Worm (Caenorhabditis elegans) whole organism, L3 larva: ENCODE measurements around the gene ifa-3.

ENCODE experiments used
- ZK546.5 ChIP-seq: sonication (generic microtip); optimal IDR thresholded peaks from 2 replicates; lab custom pipeline; 2017; ENCODE audit warnings: missing biosample characterization, missing genetic modification characterization
- ama-1 ChIP-seq: fragments of 150-350 bp; optimal IDR thresholded peaks from 2 replicates; lab custom pipeline; 2018
- ceh-9 ChIP-seq: sonication (generic microtip); optimal IDR thresholded peaks from 2 replicates; lab custom pipeline; 2018; ENCODE audit warnings: missing biosample characterization, missing genetic modification characterization
- elt-1 ChIP-seq: fragments of 150-350 bp; optimal IDR thresholded peaks from 2 replicates; lab custom pipeline; 2014; ENCODE audit warnings: missing biosample characterization, missing genetic modification characterization
- elt-2 ChIP-seq: sonication (generic microtip); optimal IDR thresholded peaks from 2 replicates; lab custom pipeline; 2016; ENCODE audit warnings: missing genetic modification reagents, mild to moderate bottlenecking, missing genetic modification characterization, missing compliant biosample characterization
- fkh-10 ChIP-seq: sonication (generic microtip); optimal IDR thresholded peaks from 2 replicates; lab custom pipeline; 2017; ENCODE audit warnings: missing biosample characterization, missing genetic modification reagents, missing genetic modification characterization
- fkh-2 ChIP-seq: fragments of 150-350 bp; optimal IDR thresholded peaks from 2 replicates; lab custom pipeline; 2014; ENCODE audit warnings: missing biosample characterization, missing genetic modification reagents, missing genetic modification characterization
- hmg-11 ChIP-seq: sonication (generic microtip); optimal IDR thresholded peaks from 2 replicates; lab custom pipeline; 2016; ENCODE audit warnings: missing genetic modification characterization, missing compliant biosample characterization
- jun-1 ChIP-seq: fragments of 150-350 bp; optimal IDR thresholded peaks from 2 replicates; lab custom pipeline; 2014; ENCODE audit warnings: missing biosample characterization, missing genetic modification reagents, missing genetic modification characterization
- lin-15B ChIP-seq: fragments of 150-350 bp; optimal IDR thresholded peaks from 2 replicates; lab custom pipeline; 2014; ENCODE audit warnings: missing biosample characterization, missing genetic modification characterization
- lin-39 ChIP-seq: fragments of 150-350 bp; optimal IDR thresholded peaks from 2 replicates; lab custom pipeline; 2018; ENCODE audit warnings: missing biosample characterization, missing genetic modification reagents, missing genetic modification characterization
- lsy-12 ChIP-seq: sonication (generic microtip); optimal IDR thresholded peaks from 2 replicates; lab custom pipeline; 2016; ENCODE audit warnings: mild to moderate bottlenecking, missing genetic modification characterization, missing compliant biosample characterization
- nfya-1 ChIP-seq: sonication (generic microtip); optimal IDR thresholded peaks from 2 replicates; lab custom pipeline; 2017; ENCODE audit warnings: missing genetic modification characterization, mild to moderate bottlenecking, missing compliant biosample characterization, antibody characterized with exemption, moderate library complexity; ENCODE audit not compliant: insufficient read depth
- nhr-12 ChIP-seq: fragments of 150-350 bp; optimal IDR thresholded peaks from 2 replicates; lab custom pipeline; 2014; ENCODE audit warnings: missing biosample characterization, missing genetic modification characterization
- nhr-23 ChIP-seq: fragments of 150-350 bp; optimal IDR thresholded peaks from 2 replicates; lab custom pipeline; 2014; ENCODE audit warnings: missing biosample characterization, missing genetic modification reagents, missing genetic modification characterization
- nhr-237 ChIP-seq: fragments of 150-350 bp; optimal IDR thresholded peaks from 2 replicates; lab custom pipeline; 2014; ENCODE audit warnings: missing biosample characterization, missing genetic modification characterization
- nhr-25 ChIP-seq: sonication (generic microtip); optimal IDR thresholded peaks from 2 replicates; lab custom pipeline; 2017; ENCODE audit warnings: missing biosample characterization, missing genetic modification characterization
- nhr-43 ChIP-seq: sonication (generic microtip); optimal IDR thresholded peaks from 2 replicates; lab custom pipeline; 2016; ENCODE audit warnings: mild to moderate bottlenecking, missing genetic modification characterization, missing compliant biosample characterization; ENCODE audit not compliant: poor library complexity, severe bottlenecking
- nhr-67 ChIP-seq: fragments of 150-350 bp; optimal IDR thresholded peaks from 2 replicates; lab custom pipeline; 2014; ENCODE audit warnings: missing biosample characterization, missing genetic modification characterization
- nhr-77 ChIP-seq: fragments of 150-350 bp; optimal IDR thresholded peaks from 2 replicates; lab custom pipeline; 2014; ENCODE audit warnings: missing biosample characterization, missing genetic modification characterization
- pha-4 ChIP-seq: fragments of 150-350 bp; optimal IDR thresholded peaks from 2 replicates; lab custom pipeline; 2014; ENCODE audit warnings: missing biosample characterization, missing genetic modification reagents, missing genetic modification characterization
- pqm-1 ChIP-seq: fragments of 150-350 bp; optimal IDR thresholded peaks from 2 replicates; lab custom pipeline; 2017; ENCODE audit warnings: missing biosample characterization, missing genetic modification characterization, inconsistent platforms
- sea-2 ChIP-seq: fragments of 150-350 bp; sonication (generic microtip); optimal IDR thresholded peaks from 4 replicates; lab custom pipeline; 2014; ENCODE audit warnings: missing biosample characterization, missing genetic modification reagents, missing genetic modification characterization
- snpc-4 ChIP-seq: fragments of 150-350 bp; optimal IDR thresholded peaks from 2 replicates; lab custom pipeline; 2014; ENCODE audit warnings: missing biosample characterization, missing genetic modification characterization
- tbx-2 ChIP-seq: sonication (generic microtip); optimal IDR thresholded peaks from 2 replicates; lab custom pipeline; 2016; ENCODE audit warnings: mild to moderate bottlenecking, missing genetic modification characterization, missing compliant biosample characterization
- zag-1 ChIP-seq: fragments of 150-350 bp; optimal IDR thresholded peaks from 2 replicates; lab custom pipeline; 2014; ENCODE audit warnings: missing biosample characterization, missing genetic modification characterization
- ztf-4 ChIP-seq: fragments of 150-350 bp; optimal IDR thresholded peaks from 2 replicates; lab custom pipeline; 2014; ENCODE audit warnings: missing biosample characterization, missing genetic modification characterization

ifa-3 gene

ce11 chrX:16300422-16300821 is 30.6 kb upstream of the ifa-3 start:
- no peak for TF ChIP-seq nhr-237 (tag; lab: Kevin White, UChicago)
- TF ChIP-seq nhr-25 (tag; lab: Kevin White, UChicago): peak; percentile 14
- peak; percentile 43 for TF ChIP-seq elt-2
- peak; percentile 21 for TF ChIP-seq pqm-1
- peak; percentile 4 for TF ChIP-seq nhr-23 (tag; lab: Kevin White, UChicago)
- no peak for TF ChIP-seq tbx-2 (tag; lab: Kevin White, UChicago)

- no peak for TF ChIP-seq pha-4 (tag; lab: Kevin White, UChicago)
These were observed 30.0 kb upstream of the ifa-3 start, which contains the start of gene twk-21 for ce11 chrX:16299859-16300258. Gene twk-21 (plus strand): TSS chrX:16299892.

ce11 chrX:16299217-16299616 is 29.3 kb upstream of the ifa-3 start:
- TF ChIP-seq nhr-43 (peak; percentile 6), elt-2 (peak; percentile 19)

ce11 chrX:16298173-16298572 is 28.3 kb upstream of the ifa-3 start:
- TF ChIP-seq hmg-11 (tag; lab: Kevin White, UChicago) (peak; percentile 92), nhr-43 (peak; percentile 65), nfya-1 (peak; percentile 34), fkh-10 (GFP tag; lab: Kevin White, UChicago) (no peak), pha-4 (tag; lab: Kevin White, UChicago) (peak; percentile 67), ztf-4 (tag; lab: Kevin White, UChicago) (peak; percentile 39), nhr-12 (tag; lab: Kevin White, UChicago) (no peak), lin-15B (tag; lab: Kevin White, UChicago) (no peak), ZK546.5 (tag; lab: Kevin White, UChicago) (no peak), lsy-12 (peak; percentile 46), tbx-2 (tag; lab: Kevin White, UChicago) (peak; percentile 52), lin-39 (tag; lab: Kevin White, UChicago) (peak; percentile 49), nhr-23 (tag; lab: Kevin White, UChicago) (no peak), sea-2 (GFP tag; lab: Kevin White, UChicago) (no peak), snpc-4 (peak; percentile 26), elt-2 (peak; percentile 12)

ce11 chrX:16297123-16297522 is 27.3 kb upstream of the ifa-3 start:
- TF ChIP-seq hmg-11 (tag; lab: Kevin White, UChicago) (peak; percentile 27), elt-2 (peak; percentile 9), elt-1 (tag; lab: Kevin White, UChicago) (no peak), pha-4 (tag; lab: Kevin White, UChicago) (peak; percentile 68), jun-1 (tag; lab: Kevin White, UChicago) (no peak), tbx-2 (tag; lab: Kevin White, UChicago) (no peak), nhr-43 (no peak)

- no peak for TF ChIP-seq nhr-77 (tag; lab: Kevin White, UChicago)
- TF ChIP-seq, all 47 proteins: peak for 0
These were observed 23.1 kb upstream of the ifa-3 start, which contains the start of gene F52E10.4 for ce11 chrX:16292933-16293332. Gene F52E10.4 (minus strand): TSS chrX:16293033.

- TF ChIP-seq fkh-10 (GFP tag; lab: Kevin White, UChicago): no peak
- no peak for TF ChIP-seq lsy-12
- TF ChIP-seq nhr-67 (tag; lab: Kevin White, UChicago): no peak
- TF ChIP-seq nhr-25 (tag; lab: Kevin White, UChicago): peak; percentile 84
- no peak for TF ChIP-seq ztf-4 (tag; lab: Kevin White, UChicago)
These were observed 20.7 kb upstream of the ifa-3 start for ce11 chrX:16290536-16290935.

- TF ChIP-seq snpc-4 (peak; percentile 81), fkh-2 (tag; lab: Kevin White, UChicago) (no peak)
These were observed 19.8 kb upstream of the ifa-3 start for ce11 chrX:16289635-16290034.

- TF ChIP-seq ama-1 (lab: Kevin White, UChicago) (no peak), tbx-2 (tag; lab: Kevin White, UChicago) (no peak), zag-1 (tag; lab: Kevin White, UChicago) (no peak), ceh-9 (tag; lab: Kevin White, UChicago) (no peak)
These were observed 15.3 kb upstream of the ifa-3 start for ce11 chrX:16285151-16285550.
